Worm (Caenorhabditis elegans): ENCODE data around the gene C44B11.1.

DNA sequence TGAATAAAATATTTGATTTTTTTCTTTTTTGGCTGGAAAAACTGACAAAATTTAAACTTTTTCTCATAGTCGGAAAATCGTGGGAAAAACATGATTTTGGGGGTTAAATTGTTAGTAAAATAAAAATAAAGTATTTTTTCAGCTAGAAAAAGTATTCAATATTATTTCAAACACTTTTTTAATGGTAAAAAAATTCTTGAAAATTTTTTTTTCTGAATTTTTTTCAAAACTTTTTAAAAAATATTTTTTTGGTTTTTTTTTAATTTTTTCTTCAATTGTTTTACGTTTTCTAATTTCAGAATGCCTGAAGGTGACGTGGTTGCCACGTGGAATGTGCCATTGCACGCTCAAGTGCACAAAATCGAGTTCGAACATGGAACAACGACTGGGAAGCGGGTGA lies at the start of gene C44B11.1:
- TF ChIP-seq ama-1 (optimal IDR thresholded peaks at IDR 0.05), result no peak
- no peak for TF ChIP-seq che-1 (tag; optimal IDR thresholded peaks at IDR 0.05)
- TF ChIP-seq odd-2 (tag; optimal IDR thresholded peaks at IDR 0.05), result no peak
- TF ChIP-seq ahr-1 (tag; optimal IDR thresholded peaks at IDR 0.05), result no peak
